Fruit fly (Drosophila melanogaster) whole organism, embryonic: ENCODE measurements around the gene CG14034.
A peak's percentile ranks its signal among the peaks of the same experiment; 100 is the strongest.

ENCODE experiments used
- Atf-2 ChIP-seq: fragments of 200-800 bp; sonication (Bioruptor generic); optimal IDR thresholded peaks from 2 replicates; lab custom pipeline; 2016; ENCODE audit warnings: missing biosample characterization, missing genetic modification characterization
- BtbVII ChIP-seq: fragments of 200-800 bp; sonication (Bioruptor generic); optimal IDR thresholded peaks from 3 replicates; lab custom pipeline; 2017; ENCODE audit warnings: missing biosample characterization, mild to moderate bottlenecking, missing genetic modification characterization
- CG10565 ChIP-seq: fragments of 200-800 bp; sonication (Bioruptor generic); optimal IDR thresholded peaks from 3 replicates; lab custom pipeline; 2016; ENCODE audit warnings: missing biosample characterization, mild to moderate bottlenecking, missing genetic modification characterization
- CG10979 ChIP-seq: fragments of 200-800 bp; sonication (Bioruptor generic); optimal IDR thresholded peaks from 2 replicates; lab custom pipeline; 2018; ENCODE audit warnings: missing biosample characterization, mild to moderate bottlenecking, missing genetic modification characterization, moderate library complexity
- CG12391 ChIP-seq: fragments of 200-800 bp; sonication (Bioruptor generic); optimal IDR thresholded peaks from 3 replicates; lab custom pipeline; 2018; ENCODE audit warnings: missing biosample characterization, mild to moderate bottlenecking, missing genetic modification characterization, moderate library complexity
- CG14710 ChIP-seq: fragments of 200-800 bp; sonication (Bioruptor generic); optimal IDR thresholded peaks from 3 replicates; lab custom pipeline; 2019; ENCODE audit warnings: missing biosample characterization, mild to moderate bottlenecking, missing genetic modification characterization, moderate library complexity
- CG15479 ChIP-seq: fragments of 200-800 bp; sonication (Bioruptor generic); optimal IDR thresholded peaks from 3 replicates; lab custom pipeline; 2019; ENCODE audit warnings: missing biosample characterization, mild to moderate bottlenecking, missing genetic modification characterization, moderate library complexity
- CG1603 ChIP-seq: fragments of 200-800 bp; sonication (Bioruptor generic); optimal IDR thresholded peaks from 2 replicates; lab custom pipeline; 2019; ENCODE audit warnings: missing biosample characterization, mild to moderate bottlenecking, missing genetic modification characterization, moderate library complexity
- CG17385 ChIP-seq: fragments of 200-800 bp; sonication (Bioruptor generic); optimal IDR thresholded peaks from 3 replicates; lab custom pipeline; 2018; ENCODE audit warnings: missing biosample characterization, mild to moderate bottlenecking, missing genetic modification characterization
- CG17802 ChIP-seq: fragments of 200-800 bp; sonication (Bioruptor generic); optimal IDR thresholded peaks from 2 replicates; lab custom pipeline; 2018; ENCODE audit warnings: missing biosample characterization, mild to moderate bottlenecking, missing genetic modification characterization, moderate library complexity
- CG18476 ChIP-seq: fragments of 200-800 bp; sonication (Bioruptor generic); optimal IDR thresholded peaks from 2 replicates; lab custom pipeline; 2016; ENCODE audit warnings: missing biosample characterization, mild to moderate bottlenecking, missing genetic modification characterization
- CG2889 ChIP-seq: fragments of 200-800 bp; sonication (Bioruptor generic); IDR thresholded peaks from 3 replicates; pipeline ENCODE4 v1.3.6; 2022; ENCODE audit warnings: missing biosample characterization, missing genetic modification characterization
- CG30020 ChIP-seq: fragments of 200-800 bp; optimal IDR thresholded peaks from 2 replicates; lab custom pipeline; 2019; ENCODE audit warnings: missing biosample characterization, mild to moderate bottlenecking, missing genetic modification characterization, moderate library complexity
- CG3065 ChIP-seq: fragments of 200-800 bp; sonication (Bioruptor generic); optimal IDR thresholded peaks from 2 replicates; lab custom pipeline; 2016; ENCODE audit warnings: missing biosample characterization, missing genetic modification characterization
- CG32772 ChIP-seq: fragments of 200-800 bp; sonication (Bioruptor generic); IDR thresholded peaks from 2 replicates; pipeline ENCODE4 v1.3.6; 2022; ENCODE audit warnings: missing biosample characterization, missing genetic modification characterization
- CG4854 ChIP-seq: fragments of 200-800 bp; sonication (Bioruptor generic); optimal IDR thresholded peaks from 2 replicates; lab custom pipeline; 2016; ENCODE audit warnings: missing biosample characterization, missing genetic modification characterization, inconsistent platforms
- CG9215 ChIP-seq: fragments of 200-800 bp; sonication (Bioruptor generic); IDR thresholded peaks from 2 replicates; pipeline ENCODE4 v1.3.6; 2022; ENCODE audit warnings: missing biosample characterization, missing genetic modification characterization
- CHES-1-like ChIP-seq: fragments of 200-800 bp; sonication (Bioruptor generic); optimal IDR thresholded peaks from 2 replicates; lab custom pipeline; 2016; ENCODE audit warnings: missing biosample characterization, missing genetic modification characterization
- Dad ChIP-seq: fragments of 200-800 bp; sonication (Bioruptor generic); optimal IDR thresholded peaks from 3 replicates; lab custom pipeline; 2016; ENCODE audit warnings: missing biosample characterization, missing genetic modification characterization
- Dp ChIP-seq: fragments of 200-800 bp; sonication (Bioruptor generic); optimal IDR thresholded peaks from 2 replicates; lab custom pipeline; 2018; ENCODE audit warnings: missing biosample characterization, mild to moderate bottlenecking, missing genetic modification characterization, moderate library complexity
- HLH54F ChIP-seq: fragments of 200-800 bp; sonication (Bioruptor generic); optimal IDR thresholded peaks from 3 replicates; lab custom pipeline; 2016; ENCODE audit warnings: missing biosample characterization, missing genetic modification characterization
- HmgD ChIP-seq: fragments of 200-800 bp; sonication (Bioruptor generic); optimal IDR thresholded peaks from 3 replicates; lab custom pipeline; 2016; ENCODE audit warnings: missing biosample characterization, missing genetic modification characterization
- Hr78 ChIP-seq, 2 experiments: fragments of 200-800 bp in 1 of 2; fragments of >200 bp in 1 of 2; sonication (Bioruptor generic) in 1 of 2; optimal IDR thresholded peaks; 2 replicates each; lab custom pipeline; 2017 to 2019; ENCODE audit warnings: missing biosample characterization in 2 of 2, missing genetic modification characterization in 2 of 2, mild to moderate bottlenecking in 1 of 2, moderate library complexity in 1 of 2
- Lhr ChIP-seq: fragments of 200-800 bp; sonication (Bioruptor generic); optimal IDR thresholded peaks from 3 replicates; lab custom pipeline; 2017; ENCODE audit warnings: mild to moderate bottlenecking, missing biosample characterization, missing genetic modification reagents, missing genetic modification characterization
- Rfx ChIP-seq: fragments of 200-800 bp; sonication (Bioruptor generic); IDR thresholded peaks from 2 replicates; pipeline ENCODE4 v1.3.6; 2022; ENCODE audit warnings: missing biosample characterization, missing genetic modification characterization
- Six4 ChIP-seq: fragments of 200-800 bp; sonication (Bioruptor generic); optimal IDR thresholded peaks from 2 replicates; lab custom pipeline; 2016; ENCODE audit warnings: missing biosample characterization, missing genetic modification characterization
- Stat92E ChIP-seq, 3 experiments: fragments of >200 bp in 2 of 3; fragments of 200-800 bp in 1 of 3; sonication (Bioruptor generic) in 1 of 3; optimal IDR thresholded peaks; 2 replicates each; lab custom pipeline; 2017 to 2019; ENCODE audit warnings: missing biosample characterization in 3 of 3, missing genetic modification characterization in 3 of 3, mild to moderate bottlenecking in 1 of 3, moderate library complexity in 1 of 3
- Trl ChIP-seq, 3 experiments: fragments of >200 bp in 2 of 3; fragments of 200-800 bp in 1 of 3; sonication (Bioruptor generic) in 1 of 3; optimal IDR thresholded peaks; 2 replicates in 1 of 3; 3 replicates in 2 of 3; lab custom pipeline; 2016 to 2017; ENCODE audit warnings: missing biosample characterization in 1 of 3, missing genetic modification characterization in 1 of 3
- btn ChIP-seq: fragments of 200-800 bp; sonication (Bioruptor generic); optimal IDR thresholded peaks from 2 replicates; lab custom pipeline; 2016; ENCODE audit warnings: missing biosample characterization, missing genetic modification characterization
- dmrt11E ChIP-seq: fragments of 200-800 bp; sonication (Bioruptor generic); optimal IDR thresholded peaks from 3 replicates; lab custom pipeline; 2018; ENCODE audit warnings: missing biosample characterization, mild to moderate bottlenecking, missing genetic modification characterization, moderate library complexity
- ems ChIP-seq: fragments of 200-800 bp; sonication (Bioruptor generic); optimal IDR thresholded peaks from 3 replicates; lab custom pipeline; 2016; ENCODE audit warnings: missing biosample characterization, missing genetic modification characterization
- gce ChIP-seq: fragments of 200-800 bp; sonication (Bioruptor generic); IDR thresholded peaks from 3 replicates; pipeline ENCODE4 v1.3.6; 2022; ENCODE audit warnings: missing biosample characterization, missing genetic modification characterization
- grn ChIP-seq: fragments of 200-800 bp; sonication (Bioruptor generic); optimal IDR thresholded peaks from 3 replicates; lab custom pipeline; 2017; ENCODE audit warnings: missing biosample characterization, missing genetic modification characterization
- gro ChIP-seq: fragments of 200-800 bp; sonication (Bioruptor generic); optimal IDR thresholded peaks from 2 replicates; lab custom pipeline; 2016; ENCODE audit warnings: missing biosample characterization, missing genetic modification characterization
- hbn ChIP-seq: fragments of 200-800 bp; sonication (Bioruptor generic); IDR thresholded peaks from 2 replicates; pipeline ENCODE4 v1.3.6; 2022; ENCODE audit warnings: missing biosample characterization, missing genetic modification characterization; ENCODE audit not compliant: partially characterized antibody
- jing ChIP-seq: fragments of 200-800 bp; sonication (Bioruptor generic); optimal IDR thresholded peaks from 2 replicates; lab custom pipeline; 2018; ENCODE audit warnings: missing biosample characterization, mild to moderate bottlenecking, missing genetic modification characterization
- lmd ChIP-seq: fragments of 200-800 bp; sonication (Bioruptor generic); IDR thresholded peaks from 2 replicates; pipeline ENCODE4 v1.3.6; 2022; ENCODE audit warnings: missing biosample characterization, missing genetic modification characterization
- mam ChIP-seq: fragments of 200-800 bp; sonication (Bioruptor generic); optimal IDR thresholded peaks from 3 replicates; lab custom pipeline; 2016; ENCODE audit warnings: missing biosample characterization, missing genetic modification characterization
- nerfin-2 ChIP-seq: fragments of 200-800 bp; sonication (Bioruptor generic); IDR thresholded peaks from 2 replicates; pipeline ENCODE4 v1.3.6; 2022; ENCODE audit warnings: missing biosample characterization, missing genetic modification characterization; ENCODE audit not compliant: partially characterized antibody
- nmo ChIP-seq: fragments of 200-800 bp; sonication (Bioruptor generic); optimal IDR thresholded peaks from 2 replicates; lab custom pipeline; 2018; ENCODE audit warnings: missing biosample characterization, mild to moderate bottlenecking, missing genetic modification characterization, moderate library complexity
- oc ChIP-seq: fragments of 200-800 bp; sonication (Bioruptor generic); optimal IDR thresholded peaks from 2 replicates; lab custom pipeline; 2018; ENCODE audit warnings: missing biosample characterization, mild to moderate bottlenecking, missing genetic modification characterization, moderate library complexity
- onecut ChIP-seq: fragments of 200-800 bp; sonication (Bioruptor generic); IDR thresholded peaks from 2 replicates; pipeline ENCODE4 v1.3.6; 2022; ENCODE audit warnings: missing biosample characterization, missing genetic modification characterization
- ro ChIP-seq: fragments of 200-800 bp; sonication (Bioruptor generic); IDR thresholded peaks from 2 replicates; pipeline ENCODE4 v1.3.6; 2022; ENCODE audit warnings: missing biosample characterization, missing genetic modification characterization
- sens-2 ChIP-seq: fragments of 200-800 bp; sonication (Bioruptor generic); IDR thresholded peaks from 2 replicates; pipeline ENCODE4 v1.3.6; 2022; ENCODE audit warnings: missing biosample characterization, missing genetic modification characterization
- slbo ChIP-seq: fragments of 200-800 bp; sonication (Bioruptor generic); IDR thresholded peaks from 2 replicates; pipeline ENCODE4 v1.3.6; 2022; ENCODE audit warnings: missing biosample characterization, missing genetic modification characterization
- ssp ChIP-seq: fragments of 200-800 bp; sonication (Bioruptor generic); IDR thresholded peaks from 2 replicates; pipeline ENCODE4 v1.3.6; 2022; ENCODE audit warnings: missing biosample characterization, missing genetic modification characterization
- stwl ChIP-seq: fragments of 200-800 bp; sonication (Bioruptor generic); optimal IDR thresholded peaks from 3 replicates; lab custom pipeline; 2018; ENCODE audit warnings: missing biosample characterization, mild to moderate bottlenecking, missing genetic modification characterization, moderate library complexity
- usp ChIP-seq: fragments of >200 bp; optimal IDR thresholded peaks from 2 replicates; lab custom pipeline; 2017; ENCODE audit warnings: missing biosample characterization, missing genetic modification characterization
- zen ChIP-seq: fragments of 200-800 bp; sonication (Bioruptor generic); optimal IDR thresholded peaks from 3 replicates; lab custom pipeline; 2018; ENCODE audit warnings: missing biosample characterization, mild to moderate bottlenecking, missing genetic modification characterization, moderate library complexity

Gene CG14034

DNA sequence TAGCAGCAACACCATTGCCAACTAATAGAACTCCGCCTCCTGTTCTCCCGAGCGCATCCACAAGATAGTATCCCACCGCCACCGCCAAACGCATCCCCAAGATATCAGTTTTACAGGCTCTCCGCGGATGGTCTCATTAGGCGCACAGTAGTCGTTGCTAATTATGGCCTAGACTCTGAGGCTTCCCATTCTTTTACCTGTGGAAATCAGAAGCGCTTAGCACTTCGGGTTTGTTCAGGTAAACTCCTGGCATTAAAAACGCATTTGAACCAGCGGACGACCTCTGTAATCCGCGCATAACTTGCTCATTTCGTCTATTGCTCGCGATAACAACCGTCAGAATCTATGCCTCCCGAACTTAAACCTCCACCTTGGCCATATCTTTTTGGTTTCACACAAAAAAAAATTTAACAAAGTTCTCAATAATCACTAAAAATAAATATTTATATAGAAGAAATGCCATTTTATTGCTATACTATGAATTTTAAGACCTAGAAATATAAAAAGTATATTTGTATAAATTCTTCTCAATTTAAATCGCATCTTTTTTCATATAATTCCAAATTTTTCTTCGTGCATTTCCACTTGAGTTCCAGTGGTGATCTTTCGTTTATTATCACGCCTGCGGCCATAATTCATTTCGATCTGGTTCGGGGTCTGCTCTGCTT lies 21.7 kb upstream of the CG14034 start (continued):
- TF ChIP-seq dmrt11E (tag; lab: Kevin White, UChicago) = peak; percentile 94
- no peak for TF ChIP-seq grn (GFP tag; lab: Kevin White, UChicago)
- TF ChIP-seq ro (GFP tag; lab: Robert Waterston, UW) = no peak
- TF ChIP-seq mam (GFP tag; lab: Kevin White, UChicago) = no peak
- TF ChIP-seq Trl (optimal IDR thresholded peaks at IDR 0.05; lab: Kevin White, UChicago) = no peak
- TF ChIP-seq Trl (GFP tag; optimal IDR thresholded peaks at IDR 0.05; lab: Kevin White, UChicago) = no peak
- TF ChIP-seq CG18476 (GFP tag; lab: Kevin White, UChicago) = peak; percentile 25
- no peak for TF ChIP-seq CG15479 (GFP tag; lab: Kevin White, UChicago)
- no peak for TF ChIP-seq hbn (GFP tag; lab: Robert Waterston, UW)
- TF ChIP-seq ssp (GFP tag; lab: Robert Waterston, UW) = 0 out of 2 replicates have a peak, but pooled peaks have one; percentile 30
- TF ChIP-seq gce (GFP tag; lab: Robert Waterston, UW) = 0 out of 3 replicates have a peak, but pooled peaks have one; percentile 18
- peak in 1 of 2 experiments; percentile 73 for TF ChIP-seq Hr78 (GFP tag; optimal IDR thresholded peaks at IDR 0.05; lab: Kevin White, UChicago)
- no peak for TF ChIP-seq Dp
- TF ChIP-seq CG32772 (GFP tag; lab: Robert Waterston, UW) = peak; percentile 70
- peak; percentile 62 for TF ChIP-seq CG17385 (GFP tag; lab: Kevin White, UChicago)
- TF ChIP-seq CG10979 (tag; lab: Kevin White, UChicago) = peak; percentile 93
- peak; percentile 31 for TF ChIP-seq stwl (tag; lab: Kevin White, UChicago)
- no peak for TF ChIP-seq sens-2 (GFP tag; lab: Robert Waterston, UW)
- peak; percentile 0 for TF ChIP-seq CG17802
- no peak for TF ChIP-seq CHES-1-like (GFP tag; lab: Kevin White, UChicago)
- TF ChIP-seq zen (tag; lab: Kevin White, UChicago) = peak; percentile 90
- peak; percentile 62 for TF ChIP-seq lmd (GFP tag; lab: Robert Waterston, UW)
- TF ChIP-seq CG9215 (GFP tag; lab: Robert Waterston, UW) = no peak
- TF ChIP-seq nerfin-2 = no peak
- no peak for TF ChIP-seq HmgD
- peak; percentile 90 for TF ChIP-seq CG12391 (tag; lab: Kevin White, UChicago)
- TF ChIP-seq Lhr (GFP tag; lab: Kevin White, UChicago) = peak; percentile 8
- TF ChIP-seq jing (GFP tag; lab: Kevin White, UChicago) = no peak
- TF ChIP-seq Six4 = peak; percentile 46
- TF ChIP-seq onecut = no peak
- no peak for TF ChIP-seq ems (GFP tag; lab: Kevin White, UChicago)
- TF ChIP-seq CG2889 (GFP tag; lab: Robert Waterston, UW) = no peak
- TF ChIP-seq Stat92E (GFP tag; optimal IDR thresholded peaks at IDR 0.05; lab: Kevin White, UChicago) = no peak
- no peak for TF ChIP-seq Rfx (GFP tag; lab: Robert Waterston, UW)
- no peak for TF ChIP-seq CG4854 (GFP tag; lab: Kevin White, UChicago)
- TF ChIP-seq slbo (GFP tag; lab: Robert Waterston, UW) = peak; percentile 19; the same call in 1 of the 2 replicates
- TF ChIP-seq Atf-2 = no peak
- TF ChIP-seq HLH54F = no peak
- no peak for TF ChIP-seq CG10565 (GFP tag; lab: Kevin White, UChicago)
- peak; percentile 82 for TF ChIP-seq oc (tag; lab: Kevin White, UChicago)
- no peak for TF ChIP-seq BtbVII (GFP tag; lab: Kevin White, UChicago)
- TF ChIP-seq btn (GFP tag; lab: Kevin White, UChicago) = no peak
- TF ChIP-seq CG1603 (tag; lab: Kevin White, UChicago) = no peak
- TF ChIP-seq Dad (GFP tag; lab: Kevin White, UChicago) = no peak
- TF ChIP-seq CG30020 (tag; lab: Kevin White, UChicago) = peak; percentile 38
- TF ChIP-seq usp (GFP tag; lab: Kevin White, UChicago) = no peak
- peak; percentile 87 for TF ChIP-seq CG14710 (tag; lab: Kevin White, UChicago)
- peak; percentile 84 for TF ChIP-seq nmo (GFP tag; lab: Kevin White, UChicago)
- no peak for TF ChIP-seq gro (GFP tag; lab: Kevin White, UChicago)
- TF ChIP-seq CG3065 (GFP tag; lab: Kevin White, UChicago) = no peak
